Fruit fly (Drosophila melanogaster): ENCODE results near the gene PH4alphaSG1.
A peak's percentile ranks its signal among the peaks of the same experiment; 100 is the strongest.

PH4alphaSG1 gene

DNA sequence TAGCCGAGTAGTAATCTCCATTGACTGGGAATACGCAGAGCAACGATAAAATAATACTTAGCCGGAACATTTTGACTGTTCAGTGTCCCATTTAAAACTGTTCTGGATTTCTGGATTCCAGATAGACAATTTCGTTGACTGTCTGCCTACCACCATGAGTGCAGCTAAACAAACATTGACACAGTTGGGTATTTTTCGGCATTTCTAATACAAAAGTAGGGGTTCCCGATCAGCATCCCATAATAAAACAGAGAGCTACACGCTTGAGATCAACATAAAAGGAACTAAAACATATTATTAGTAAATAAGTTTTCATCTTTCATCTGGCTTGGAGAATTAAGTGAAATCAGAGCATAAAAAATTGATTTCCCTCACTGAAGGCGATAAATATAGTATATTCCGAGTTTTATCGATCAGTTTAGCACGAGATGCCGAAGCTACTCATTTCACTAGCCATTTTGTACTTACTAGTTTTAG, at the start of gene PH4alphaSG1, which contains the start of gene CG15539:
PH4alphaSG1 (minus strand) TSS at position 101 of the 477 bp plus-strand sequence.
CG15539 (plus strand) TSS at position 427 of the 477 bp plus-strand sequence.
- TF ChIP-seq noc (tag; optimal IDR thresholded peaks at IDR 0.05): no peak

DNA sequence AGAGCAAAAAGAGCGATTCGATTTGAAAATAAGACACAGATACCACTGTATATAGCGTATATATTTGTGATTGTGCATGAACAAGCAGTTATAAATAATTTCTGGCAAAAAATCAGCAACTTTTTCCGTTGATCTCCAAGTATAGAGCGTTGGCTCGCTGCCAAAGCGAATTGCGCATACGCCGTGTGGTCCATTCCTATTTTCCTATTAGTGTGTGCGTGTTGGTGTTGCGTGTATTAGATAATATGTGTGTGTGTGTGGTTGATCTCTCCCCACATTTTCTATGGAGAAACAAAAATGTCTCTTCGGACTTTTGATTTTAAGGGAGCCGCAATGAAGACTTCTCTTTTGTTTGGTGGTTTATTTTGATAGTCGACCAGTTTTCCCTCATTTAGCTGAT, 47.1 kb upstream of the PH4alphaSG1 start:
- TF ChIP-seq noc (tag; optimal IDR thresholded peaks at IDR 0.05): no peak

dm6 chr3R:30550044-30550443, 44.6 kb upstream of the PH4alphaSG1 start:
- TF ChIP-seq noc (tag; optimal IDR thresholded peaks at IDR 0.05): no peak

DNA sequence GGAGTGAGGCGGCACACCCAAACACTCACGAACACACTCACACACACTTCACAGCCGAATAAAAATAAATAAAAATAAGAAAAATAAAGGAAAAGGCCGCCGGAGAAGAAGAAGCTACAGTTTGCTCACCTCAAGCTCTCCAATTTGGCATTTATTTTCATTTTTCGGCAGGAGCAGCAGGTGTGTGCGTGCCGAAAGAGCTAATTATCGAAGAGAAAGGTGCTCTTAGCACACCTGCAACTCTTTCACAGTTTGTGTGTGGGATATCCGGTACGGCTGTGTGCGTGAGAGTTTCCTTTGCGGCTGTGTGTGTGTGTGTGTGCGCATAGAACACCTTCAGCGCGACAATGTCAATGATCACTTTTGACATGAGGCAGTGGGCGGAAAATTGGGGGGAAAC, 39.5 kb upstream of the PH4alphaSG1 start:
- no peak for TF ChIP-seq noc (tag; optimal IDR thresholded peaks at IDR 0.05)

- no peak for TF ChIP-seq noc (tag; optimal IDR thresholded peaks at IDR 0.05)
Measured at dm6 chr3R:30541469-30541868, 36.0 kb upstream of the PH4alphaSG1 start.

DNA sequence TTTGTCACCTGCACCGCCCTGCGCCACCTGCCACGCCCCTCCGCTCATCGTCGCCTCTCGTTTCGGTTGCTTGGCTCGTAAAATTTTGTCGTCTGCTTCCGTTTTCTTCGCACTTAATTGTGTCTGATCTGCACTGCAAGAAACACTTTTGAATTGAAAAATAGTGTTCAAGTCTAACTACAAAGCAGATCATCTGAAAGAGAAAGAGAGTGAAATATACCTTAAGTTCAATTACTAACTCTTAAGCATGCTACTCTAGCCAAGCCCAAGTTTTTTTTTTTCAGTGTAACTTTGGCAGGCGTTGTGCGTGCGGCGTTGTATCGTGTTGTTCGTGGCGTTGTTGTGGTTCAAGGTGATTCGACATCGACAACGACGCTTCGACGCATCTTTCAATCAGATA, 34.7 kb upstream of the PH4alphaSG1 start:
- TF ChIP-seq noc (tag; optimal IDR thresholded peaks at IDR 0.05): peak; percentile 74

DNA sequence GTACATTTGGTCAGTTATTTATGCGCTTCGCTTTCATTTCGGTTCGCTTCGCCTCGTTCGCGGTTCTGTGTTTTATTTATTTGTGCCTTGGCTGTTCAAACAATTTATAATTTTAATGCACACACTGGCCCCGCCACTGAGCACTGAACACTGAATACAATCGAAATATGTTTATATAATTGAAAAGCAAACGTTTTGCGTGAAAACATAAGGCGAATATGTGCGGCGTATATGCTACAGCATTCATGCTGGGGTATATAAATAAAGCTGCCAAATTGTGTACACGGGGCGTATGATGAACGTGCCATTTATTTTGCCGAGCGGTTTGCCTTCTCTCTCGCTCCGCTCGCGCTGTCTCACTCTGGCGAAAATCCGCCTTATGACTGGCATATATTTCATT, 31.5 kb upstream of the PH4alphaSG1 start:
- TF ChIP-seq noc (tag; optimal IDR thresholded peaks at IDR 0.05): peak; percentile 27

dm6 chr3R:30536432-30536831, 31.0 kb upstream of the PH4alphaSG1 start:
- TF ChIP-seq noc (tag; optimal IDR thresholded peaks at IDR 0.05): no peak

dm6 chr3R:30534444-30534843, 29.0 kb upstream of the PH4alphaSG1 start:
- no peak for TF ChIP-seq noc (tag; optimal IDR thresholded peaks at IDR 0.05)

dm6 chr3R:30531989-30532653, 26.7 kb upstream of the PH4alphaSG1 start, which contains the start of gene tmod:
tmod (plus strand) TSS chr3R:30532607.
- TF ChIP-seq noc (tag; optimal IDR thresholded peaks at IDR 0.05): no peak

- no peak for TF ChIP-seq noc (tag; optimal IDR thresholded peaks at IDR 0.05)
Measured at dm6 chr3R:30531129-30531708, 25.8 kb upstream of the PH4alphaSG1 start.

- TF ChIP-seq noc (tag; optimal IDR thresholded peaks at IDR 0.05): no peak
Measured at dm6 chr3R:30529570-30529969, 24.1 kb upstream of the PH4alphaSG1 start.

DNA sequence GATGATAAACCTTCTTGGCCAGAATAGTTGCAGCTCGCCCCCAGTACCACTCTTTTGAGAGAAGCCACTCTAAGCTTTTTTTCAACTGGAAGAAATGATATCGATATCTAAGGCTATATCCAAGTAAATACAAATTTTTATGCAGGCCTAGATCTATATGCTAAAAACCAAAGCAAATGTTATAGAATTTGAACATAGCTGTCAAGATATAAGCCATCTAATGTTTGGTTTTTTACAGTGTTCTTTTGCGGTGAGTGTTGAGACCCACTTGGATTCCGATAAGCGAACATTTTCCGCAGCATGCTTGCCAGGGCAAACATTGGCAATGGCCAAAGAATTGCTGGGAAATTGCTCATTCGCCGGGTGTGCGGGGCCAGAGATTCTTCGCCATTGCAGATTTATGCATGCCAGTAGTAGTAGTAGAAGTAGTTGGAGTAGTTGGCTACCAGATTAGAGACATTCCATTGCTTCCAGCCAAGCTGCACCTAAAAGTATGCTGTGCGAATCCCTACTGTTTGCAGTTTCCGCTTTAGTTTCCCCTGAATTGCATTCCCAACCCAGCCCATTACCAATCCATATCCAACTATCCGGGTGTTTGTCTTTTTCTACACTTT, 23.3 kb upstream of the PH4alphaSG1 start:
- TF ChIP-seq noc (tag; optimal IDR thresholded peaks at IDR 0.05): no peak

DNA sequence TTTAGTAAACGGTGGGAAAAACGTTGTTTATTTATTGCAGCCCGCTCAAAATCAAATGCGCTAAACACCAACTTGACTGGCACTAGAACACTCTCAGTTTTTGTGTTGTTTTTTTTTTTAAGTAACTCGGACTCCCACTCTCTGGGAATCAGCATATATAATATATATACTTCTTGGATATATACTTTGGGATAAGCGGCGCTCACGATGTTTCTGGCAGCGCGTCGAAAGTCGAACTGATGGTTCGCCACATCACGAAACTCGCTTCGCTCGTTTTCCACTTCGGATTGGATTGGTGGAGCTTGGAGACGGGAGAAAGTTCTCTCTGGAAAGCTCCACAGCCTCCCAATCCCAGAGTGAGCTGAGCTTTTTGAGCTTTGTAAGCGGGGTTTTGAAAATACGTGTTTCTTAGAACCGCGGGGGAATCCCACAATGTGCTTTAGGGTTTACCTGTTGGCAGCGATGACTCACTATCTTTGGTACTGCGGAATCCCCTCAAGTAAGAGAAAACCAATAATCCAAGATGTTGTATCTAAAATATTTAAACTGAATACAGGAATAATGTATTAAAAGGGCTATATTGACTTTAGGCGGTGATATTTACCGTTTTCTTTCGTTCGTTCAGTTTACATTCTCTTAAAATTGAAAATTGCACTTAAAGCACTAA, 21.5 kb upstream of the PH4alphaSG1 start, which contains the start of gene jdp:
jdp (minus strand) TSS at position 239 of the 667 bp plus-strand sequence.
- TF ChIP-seq noc (tag; optimal IDR thresholded peaks at IDR 0.05): no peak

- no peak for TF ChIP-seq noc (tag; optimal IDR thresholded peaks at IDR 0.05)
Measured at dm6 chr3R:30525629-30526028, 20.2 kb upstream of the PH4alphaSG1 start.

DNA sequence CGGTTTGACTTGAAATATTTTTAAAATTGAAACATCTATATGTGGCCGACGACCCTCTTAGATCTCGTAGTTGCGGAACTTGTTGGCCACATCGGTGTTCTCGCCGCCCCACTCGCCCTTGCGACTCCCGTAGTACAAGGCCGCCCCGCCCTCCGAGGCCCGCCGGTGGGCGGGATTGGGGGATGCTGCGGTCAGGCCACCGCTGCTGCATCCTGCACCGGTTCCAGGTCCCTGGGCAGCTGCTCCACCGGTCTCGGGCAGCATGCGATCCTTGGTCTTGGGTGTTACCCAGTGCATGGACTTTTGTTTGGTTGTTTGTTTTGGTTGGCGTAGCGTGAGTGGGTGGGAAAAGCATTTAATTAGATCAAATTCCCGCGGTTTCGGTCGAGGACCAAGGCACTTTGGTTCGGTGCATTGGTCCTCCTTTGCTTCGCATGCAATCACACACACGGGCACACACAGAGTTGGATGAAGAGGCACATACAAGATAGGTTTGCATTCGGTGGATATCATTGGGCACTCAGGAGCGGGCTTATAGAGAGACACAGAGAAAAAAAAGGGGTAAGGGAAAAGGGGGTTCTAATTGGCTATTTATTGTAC, 12.9 kb upstream of the PH4alphaSG1 start:
- TF ChIP-seq noc (tag; optimal IDR thresholded peaks at IDR 0.05): no peak
